Fruit fly (Drosophila melanogaster) whole organism, embryonic: ENCODE results near the gene CG11178.

Source experiments
- Asciz ChIP-seq: fragments of 200-800 bp; sonication (Bioruptor generic); optimal IDR thresholded peaks from 2 replicates; lab custom pipeline; 2017; ENCODE audit warnings: missing biosample characterization, mild to moderate bottlenecking, missing genetic modification characterization, missing genetic modification reagents
- Awh ChIP-seq: fragments of 200-800 bp; sonication (Bioruptor generic); IDR thresholded peaks from 2 replicates; pipeline ENCODE4, ENCODE4 v1.3.6; 2022; ENCODE audit warnings: missing biosample characterization, missing genetic modification characterization
- BEAF-32 ChIP-seq: fragments of 200-800 bp; sonication (Bioruptor generic); optimal IDR thresholded peaks from 3 replicates; lab custom pipeline; 2017; ENCODE audit warnings: missing biosample characterization, missing genetic modification characterization, mild to moderate bottlenecking, moderate library complexity, missing genetic modification reagents
- Bgb ChIP-seq: fragments of 200-800 bp; sonication (Bioruptor generic); IDR thresholded peaks from 2 replicates; pipeline ENCODE4 v1.3.6; 2022; ENCODE audit warnings: missing biosample characterization, missing genetic modification characterization; ENCODE audit not compliant: partially characterized antibody
- C15 ChIP-seq: fragments of 200-800 bp; sonication (Bioruptor generic); IDR thresholded peaks from 3 replicates; pipeline ENCODE4 v1.3.6; 2022; ENCODE audit warnings: missing biosample characterization, missing genetic modification characterization
- CG10959 ChIP-seq: fragments of 200-800 bp; sonication (Bioruptor generic); IDR thresholded peaks from 2 replicates; pipeline ENCODE4 v1.3.6; 2022; ENCODE audit warnings: missing biosample characterization, missing genetic modification characterization
- CG12769 ChIP-seq: fragments of 200-800 bp; sonication (Bioruptor generic); optimal IDR thresholded peaks from 2 replicates; lab custom pipeline; 2019; ENCODE audit warnings: missing biosample characterization, mild to moderate bottlenecking, missing genetic modification characterization, moderate library complexity
- CG16815 ChIP-seq: fragments of 200-800 bp; sonication (Bioruptor generic); optimal IDR thresholded peaks from 3 replicates; lab custom pipeline; 2017; ENCODE audit warnings: missing biosample characterization, mild to moderate bottlenecking, missing genetic modification characterization
- CG17186 ChIP-seq: fragments of 200-800 bp; sonication (Bioruptor generic); optimal IDR thresholded peaks from 3 replicates; lab custom pipeline; 2017; ENCODE audit warnings: missing biosample characterization, missing genetic modification reagents, missing genetic modification characterization
- CG17385 ChIP-seq: fragments of 200-800 bp; sonication (Bioruptor generic); optimal IDR thresholded peaks from 3 replicates; lab custom pipeline; 2018; ENCODE audit warnings: missing biosample characterization, mild to moderate bottlenecking, missing genetic modification characterization
- CG17802 ChIP-seq: fragments of 200-800 bp; sonication (Bioruptor generic); optimal IDR thresholded peaks from 2 replicates; lab custom pipeline; 2018; ENCODE audit warnings: missing biosample characterization, mild to moderate bottlenecking, missing genetic modification characterization, moderate library complexity
- CG17912 ChIP-seq: fragments of 200-800 bp; sonication (Bioruptor generic); optimal IDR thresholded peaks from 2 replicates; lab custom pipeline; 2018; ENCODE audit warnings: missing biosample characterization, mild to moderate bottlenecking, missing genetic modification characterization
- CG32532 ChIP-seq: fragments of 200-800 bp; sonication (Bioruptor generic); IDR thresholded peaks from 2 replicates; pipeline ENCODE4 v1.3.6; 2022; ENCODE audit warnings: missing biosample characterization, missing genetic modification characterization
- CG6765 ChIP-seq: fragments of 200-800 bp; sonication (Bioruptor generic); optimal IDR thresholded peaks from 3 replicates; lab custom pipeline; 2017; ENCODE audit warnings: missing biosample characterization, mild to moderate bottlenecking, missing genetic modification characterization
- CG6791 ChIP-seq: fragments of 200-800 bp; sonication (Bioruptor generic); IDR thresholded peaks from 3 replicates; pipeline ENCODE4 v1.3.6; 2022; ENCODE audit warnings: missing biosample characterization, missing genetic modification characterization; ENCODE audit not compliant: partially characterized antibody
- CG7271 ChIP-seq: fragments of 200-800 bp; sonication (Bioruptor generic); optimal IDR thresholded peaks from 2 replicates; lab custom pipeline; 2018; ENCODE audit warnings: missing biosample characterization, mild to moderate bottlenecking, missing genetic modification characterization, moderate library complexity
- CG7556 ChIP-seq: fragments of 200-800 bp; sonication (Bioruptor generic); optimal IDR thresholded peaks from 2 replicates; lab custom pipeline; 2017; ENCODE audit warnings: missing biosample characterization, mild to moderate bottlenecking, missing genetic modification characterization
- CG7987 ChIP-seq: fragments of 200-800 bp; sonication (Bioruptor generic); optimal IDR thresholded peaks from 2 replicates; lab custom pipeline; 2018; ENCODE audit warnings: missing biosample characterization, mild to moderate bottlenecking, missing genetic modification characterization, moderate library complexity
- CG9727 ChIP-seq: fragments of 200-800 bp; sonication (Bioruptor generic); optimal IDR thresholded peaks from 3 replicates; lab custom pipeline; 2017; ENCODE audit warnings: missing biosample characterization, mild to moderate bottlenecking, missing genetic modification characterization
- Dll ChIP-seq: fragments of 200-800 bp; sonication (Bioruptor generic); IDR thresholded peaks from 4 replicates; pipeline ENCODE4 v1.3.6; 2022; ENCODE audit warnings: missing biosample characterization, missing genetic modification characterization; ENCODE audit not compliant: partially characterized antibody
- Hmr ChIP-seq: fragments of 200-800 bp; sonication (Bioruptor generic); optimal IDR thresholded peaks from 3 replicates; lab custom pipeline; 2017; ENCODE audit warnings: mild to moderate bottlenecking, missing biosample characterization, missing genetic modification reagents, missing genetic modification characterization
- Lim3 ChIP-seq: fragments of 200-800 bp; sonication (Bioruptor generic); IDR thresholded peaks from 2 replicates; pipeline ENCODE4 v1.3.6; 2022; ENCODE audit warnings: missing biosample characterization, missing genetic modification characterization
- Lpt ChIP-seq: fragments of >200 bp; optimal IDR thresholded peaks from 2 replicates; lab custom pipeline; 2018; ENCODE audit warnings: missing biosample characterization, missing genetic modification characterization
- NFAT ChIP-seq: fragments of 200-800 bp; sonication (Bioruptor generic); IDR thresholded peaks from 2 replicates; pipeline ENCODE4 v1.3.6; 2022; ENCODE audit warnings: missing biosample characterization, missing genetic modification characterization
- Neu2 ChIP-seq: fragments of 200-800 bp; sonication (Bioruptor generic); optimal IDR thresholded peaks from 3 replicates; lab custom pipeline; 2016; ENCODE audit warnings: missing biosample characterization, missing genetic modification characterization, borderline replicate concordance
- Trl ChIP-seq, 3 experiments: fragments of >200 bp in 2 of 3; fragments of 200-800 bp in 1 of 3; sonication (Bioruptor generic) in 1 of 3; optimal IDR thresholded peaks; 2 replicates in 1 of 3; 3 replicates in 2 of 3; lab custom pipeline; 2016 to 2017; ENCODE audit warnings: missing biosample characterization in 1 of 3, missing genetic modification characterization in 1 of 3
- aop ChIP-seq: fragments of 200-800 bp; sonication (Bioruptor generic); IDR thresholded peaks from 2 replicates; pipeline ENCODE4 v1.3.6; 2022; ENCODE audit warnings: missing biosample characterization, missing genetic modification characterization
- bigmax ChIP-seq: fragments of 200-800 bp; sonication (Bioruptor generic); optimal IDR thresholded peaks from 2 replicates; lab custom pipeline; 2018; ENCODE audit warnings: missing biosample characterization, mild to moderate bottlenecking, missing genetic modification characterization
- bowl ChIP-seq: fragments of 200-800 bp; sonication (Bioruptor generic); IDR thresholded peaks from 2 replicates; pipeline ENCODE4 v1.3.6; 2022; ENCODE audit warnings: missing biosample characterization, missing genetic modification characterization
- br ChIP-seq: fragments of >200 bp; optimal IDR thresholded peaks from 2 replicates; lab custom pipeline; 2017
- bsh ChIP-seq, 2 experiments: fragments of 200-800 bp; sonication (Bioruptor generic); optimal IDR thresholded peaks; 2 replicates each; lab custom pipeline; 2017 to 2018; ENCODE audit warnings: mild to moderate bottlenecking in 2 of 2, missing biosample characterization in 2 of 2, missing genetic modification characterization in 2 of 2, moderate library complexity in 1 of 2
- ci ChIP-seq: fragments of 200-800 bp; sonication (Bioruptor generic); IDR thresholded peaks from 3 replicates; pipeline ENCODE4 v1.3.6; 2022; ENCODE audit warnings: missing biosample characterization, missing genetic modification characterization
- crol ChIP-seq: fragments of 200-800 bp; sonication (Bioruptor generic); IDR thresholded peaks from 2 replicates; pipeline ENCODE4 v1.3.6; 2022; ENCODE audit warnings: missing biosample characterization, missing genetic modification characterization
- da ChIP-seq: fragments of 200-800 bp; sonication (Bioruptor generic); optimal IDR thresholded peaks from 2 replicates; lab custom pipeline; 2016; ENCODE audit warnings: missing biosample characterization, missing genetic modification characterization
- dysf ChIP-seq: fragments of 200-800 bp; sonication (Bioruptor generic); IDR thresholded peaks from 3 replicates; pipeline ENCODE4 v1.3.6; 2022; ENCODE audit warnings: missing biosample characterization, missing genetic modification characterization
- ftz-f1 ChIP-seq: fragments of 200-800 bp; sonication (Bioruptor generic); optimal IDR thresholded peaks from 2 replicates; lab custom pipeline; 2016; ENCODE audit warnings: missing biosample characterization, missing genetic modification characterization
- fu2 ChIP-seq: fragments of 200-800 bp; sonication (Bioruptor generic); optimal IDR thresholded peaks from 2 replicates; lab custom pipeline; 2016; ENCODE audit warnings: missing biosample characterization, missing genetic modification characterization
- klu ChIP-seq: fragments of 200-800 bp; sonication (Bioruptor generic); IDR thresholded peaks from 2 replicates; pipeline ENCODE4 v1.3.6; 2022; ENCODE audit warnings: missing biosample characterization, missing genetic modification characterization
- lab ChIP-seq: fragments of 200-800 bp; sonication (Bioruptor generic); optimal IDR thresholded peaks from 3 replicates; lab custom pipeline; 2017; ENCODE audit warnings: missing biosample characterization, missing genetic modification characterization, mild to moderate bottlenecking, moderate library complexity, missing genetic modification reagents
- odd ChIP-seq: fragments of 200-800 bp; sonication (Bioruptor generic); optimal IDR thresholded peaks from 2 replicates; lab custom pipeline; 2017; ENCODE audit warnings: missing biosample characterization, mild to moderate bottlenecking, missing genetic modification characterization
- org-1 ChIP-seq: fragments of 200-800 bp; sonication (Bioruptor generic); optimal IDR thresholded peaks from 2 replicates; lab custom pipeline; 2017; ENCODE audit warnings: missing biosample characterization, missing genetic modification characterization
- pita ChIP-seq: fragments of 200-800 bp; sonication (Bioruptor generic); optimal IDR thresholded peaks from 2 replicates; lab custom pipeline; 2017; ENCODE audit warnings: missing biosample characterization, mild to moderate bottlenecking, missing genetic modification characterization
- sens ChIP-seq: fragments of 200-800 bp; sonication (Bioruptor generic); peaks from one replicate; lab custom pipeline; 2016; ENCODE audit warnings: missing biosample characterization, missing genetic modification characterization
- so ChIP-seq: fragments of 200-800 bp; sonication (Bioruptor generic); IDR thresholded peaks from 3 replicates; pipeline ENCODE4 v1.3.6; 2022; ENCODE audit warnings: missing biosample characterization, missing genetic modification characterization
- sr ChIP-seq: fragments of 200-800 bp; sonication (Bioruptor generic); IDR thresholded peaks from 3 replicates; pipeline ENCODE4 v1.3.6; 2022; ENCODE audit warnings: missing biosample characterization, missing genetic modification characterization
- tup ChIP-seq: fragments of 200-800 bp; sonication (Bioruptor generic); optimal IDR thresholded peaks from 2 replicates; lab custom pipeline; 2016; ENCODE audit warnings: missing biosample characterization, mild to moderate bottlenecking, missing genetic modification characterization, moderate library complexity

The CG11178 gene

DNA sequence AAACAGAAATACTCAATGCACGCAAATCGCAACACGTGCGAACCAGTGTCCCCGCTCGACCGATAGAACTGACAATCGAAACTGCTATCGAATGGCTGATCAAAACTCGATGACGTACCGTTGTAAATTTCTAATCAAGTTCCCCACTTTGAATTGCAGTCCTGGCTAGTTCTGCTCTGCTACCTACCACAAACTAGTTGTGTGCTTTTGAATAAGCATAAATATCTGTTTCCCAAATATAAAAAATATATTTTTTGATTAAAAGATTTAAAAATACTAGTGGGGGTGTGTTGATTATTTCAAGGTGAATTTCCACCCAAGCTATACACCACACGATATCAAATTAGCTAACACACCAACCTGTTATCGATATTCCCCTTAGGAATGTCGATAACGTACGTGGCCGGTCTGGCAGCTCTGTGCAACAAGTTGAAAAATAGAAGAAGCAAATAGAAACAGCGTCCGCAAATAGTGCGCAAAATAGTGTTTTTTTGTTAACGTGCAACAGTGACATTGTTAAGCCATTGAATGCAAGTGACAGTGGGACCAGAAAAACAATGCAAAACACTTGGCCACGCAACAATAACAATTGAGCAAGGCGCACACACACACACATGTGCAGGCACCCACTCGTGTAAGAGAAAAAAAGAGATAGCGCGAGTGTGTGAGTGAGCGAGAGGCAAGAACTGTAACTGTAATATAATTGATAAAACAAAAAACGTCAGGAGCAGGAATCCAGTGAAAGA, 19.0 kb downstream of the CG11178 start, which contains the start of the genes CG2691 and NFAT (continued):
- peak; percentile 66; the same call in 3 of the 4 replicates for TF ChIP-seq Dll (GFP tag; lab: Robert Waterston, UW)
- TF ChIP-seq CG6791 (GFP tag; lab: Robert Waterston, UW) = peak; percentile 81
- peak; percentile 78 for TF ChIP-seq pita (GFP tag; lab: Kevin White, UChicago)
- TF ChIP-seq dysf (GFP tag; lab: Robert Waterston, UW) = no peak
- TF ChIP-seq bsh (GFP tag; optimal IDR thresholded peaks at IDR 0.05; lab: Kevin White, UChicago) = peak in 1 of 2 experiments; percentile 40
- no peak for TF ChIP-seq crol (GFP tag; lab: Robert Waterston, UW)
- TF ChIP-seq Bgb (GFP tag; lab: Robert Waterston, UW) = peak; percentile 69
- peak; percentile 7 for TF ChIP-seq Hmr (GFP tag; lab: Kevin White, UChicago)
- TF ChIP-seq CG7987 = no peak
- TF ChIP-seq, all 482 proteins: peak for 94

DNA sequence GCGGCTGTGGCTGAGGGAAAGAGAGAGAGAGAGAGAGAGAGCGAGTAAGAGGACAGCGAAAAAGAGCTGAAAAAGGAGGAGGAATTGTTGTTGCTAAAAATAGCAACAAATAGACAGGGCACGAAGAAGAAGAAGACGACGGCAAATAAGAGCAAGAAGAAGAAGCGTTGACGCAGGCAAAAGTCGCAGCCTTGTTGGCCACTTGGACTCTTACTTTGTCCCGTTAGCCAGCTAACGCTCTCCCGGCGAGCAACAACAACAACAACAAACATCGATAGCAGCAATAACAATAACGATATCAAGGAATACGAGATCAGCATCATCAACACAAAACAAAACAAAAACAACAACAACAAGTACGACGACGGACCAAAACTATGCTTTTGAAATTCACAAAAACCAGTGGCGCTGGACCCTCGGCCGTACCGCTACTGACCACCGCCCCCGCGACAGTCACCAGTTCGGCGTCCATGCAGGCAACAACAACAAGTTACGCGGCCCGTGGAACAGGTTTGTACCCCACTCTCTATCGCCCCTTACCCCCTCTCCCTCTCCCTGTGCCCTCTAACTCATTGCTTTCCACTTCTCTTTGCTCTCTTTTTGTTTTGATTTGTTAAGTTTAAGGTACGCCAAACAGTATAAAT, 19.7 kb downstream of the CG11178 start:
- TF ChIP-seq Dll (GFP tag; lab: Robert Waterston, UW) (no peak), tup (no peak), klu (GFP tag; lab: Robert Waterston, UW) (peak; percentile 37; the same call in 1 of the 2 replicates), bigmax (GFP tag; lab: Kevin White, UChicago) (no peak), Lim3 (no peak), CG6765 (GFP tag; lab: Kevin White, UChicago) (no peak), NFAT (GFP tag; lab: Robert Waterston, UW) (peak; percentile 73), Trl (optimal IDR thresholded peaks at IDR 0.05; lab: Kevin White, UChicago) (peak; percentile 30 to 79), Trl (GFP tag; optimal IDR thresholded peaks at IDR 0.05; lab: Kevin White, UChicago) (no peak), sr (0 out of 3 replicates have a peak, but pooled peaks have one; percentile 8), CG6791 (GFP tag; lab: Robert Waterston, UW) (no peak), CG17912 (no peak), Awh (GFP tag; lab: Robert Waterston, UW) (no peak), CG17186 (GFP tag; lab: Kevin White, UChicago) (no peak), fu2 (no peak), CG9727 (GFP tag; lab: Kevin White, UChicago) (no peak), br (lab: Kevin White, UChicago) (no peak), CG17385 (GFP tag; lab: Kevin White, UChicago) (peak; percentile 92), CG12769 (tag; lab: Kevin White, UChicago) (peak; percentile 59), Lpt (no peak), lab (GFP tag; lab: Kevin White, UChicago) (no peak), so (no peak), CG7556 (no peak), bowl (GFP tag; lab: Robert Waterston, UW) (no peak), aop (GFP tag; lab: Robert Waterston, UW) (no peak), sens (no peak), Neu2 (GFP tag; lab: Kevin White, UChicago) (no peak), C15 (GFP tag; lab: Robert Waterston, UW) (no peak), Asciz (GFP tag; lab: Kevin White, UChicago) (no peak), CG32532 (GFP tag; lab: Robert Waterston, UW) (no peak), odd (no peak), ci (GFP tag; lab: Robert Waterston, UW) (0 out of 3 replicates have a peak, but pooled peaks have one; percentile 11), ftz-f1 (no peak), CG7271 (tag; lab: Kevin White, UChicago) (no peak), CG16815 (no peak), BEAF-32 (GFP tag; lab: Kevin White, UChicago) (no peak), CG10959 (GFP tag; lab: Robert Waterston, UW) (no peak), org-1 (no peak), CG17802 (tag; lab: Kevin White, UChicago) (no peak), da (GFP tag; lab: Kevin White, UChicago) (no peak)
